Worm (Caenorhabditis elegans): Measurements from ENCODE around the gene tdc-1.
A peak's percentile ranks its signal among the peaks of the same experiment; 100 is the strongest.

The tdc-1 gene

ce11 chrII:8223422-8223821 lies 47.0 kb upstream of the tdc-1 start:
- no peak for TF ChIP-seq nhr-2 (tag; optimal IDR thresholded peaks at IDR 0.05)
- no peak for TF ChIP-seq nhr-12 (tag; optimal IDR thresholded peaks at IDR 0.05)
- TF ChIP-seq snpc-4 (tag; optimal IDR thresholded peaks at IDR 0.05) = no peak
- TF ChIP-seq ceh-39 (tag; optimal IDR thresholded peaks at IDR 0.05) = no peak
- TF ChIP-seq ceh-43 (GFP tag; optimal IDR thresholded peaks at IDR 0.05) = peak; percentile 60
- TF ChIP-seq ham-2 (GFP tag; optimal IDR thresholded peaks at IDR 0.05) = peak; percentile 28
- TF ChIP-seq nhr-237 (tag; optimal IDR thresholded peaks at IDR 0.05) = no peak
- peak; percentile 19 for TF ChIP-seq mls-2 (tag; optimal IDR thresholded peaks at IDR 0.05)
- no peak for TF ChIP-seq hlh-1 (tag; optimal IDR thresholded peaks at IDR 0.05)

ce11 chrII:8223945-8224344 lies 46.5 kb upstream of the tdc-1 start:
- TF ChIP-seq sem-2 (GFP tag; optimal IDR thresholded peaks at IDR 0.05) = no peak
- no peak for TF ChIP-seq nhr-12 (tag; optimal IDR thresholded peaks at IDR 0.05)
- TF ChIP-seq unc-120 (tag; optimal IDR thresholded peaks at IDR 0.05; ENCODE audit: poor library complexity, severe bottlenecking) = no peak
- TF ChIP-seq ces-1 (GFP tag; optimal IDR thresholded peaks at IDR 0.05) = no peak
- no peak for TF ChIP-seq mls-2 (tag; optimal IDR thresholded peaks at IDR 0.05)

- TF ChIP-seq zip-8 (tag; optimal IDR thresholded peaks at IDR 0.05) (peak; percentile 60), M03D4.4 (tag; optimal IDR thresholded peaks at IDR 0.05) (no peak), lsy-2 (tag; optimal IDR thresholded peaks at IDR 0.05) (no peak), elt-1 (tag; optimal IDR thresholded peaks at IDR 0.05; ENCODE audit: borderline replicate concordance, insufficient read depth) (peak; percentile 36), mep-1 (tag; optimal IDR thresholded peaks at IDR 0.05) (no peak), tbx-8 (GFP tag; optimal IDR thresholded peaks at IDR 0.05) (no peak), ceh-83 (GFP tag; optimal IDR thresholded peaks at IDR 0.05) (no peak), lin-13 (tag; optimal IDR thresholded peaks at IDR 0.05) (no peak)
These were observed 45.8 kb upstream of the tdc-1 start for ce11 chrII:8224623-8225022.

ce11 chrII:8225347-8225746 lies 45.0 kb upstream of the tdc-1 start:
- TF ChIP-seq snpc-4 (tag; optimal IDR thresholded peaks at IDR 0.05) (no peak), ceh-39 (tag; optimal IDR thresholded peaks at IDR 0.05) (no peak), lin-13 (tag; optimal IDR thresholded peaks at IDR 0.05) (no peak), nhr-237 (tag; optimal IDR thresholded peaks at IDR 0.05) (no peak)

ce11 chrII:8225914-8226313 lies 44.5 kb upstream of the tdc-1 start:
- TF ChIP-seq mab-5 (tag; optimal IDR thresholded peaks at IDR 0.05) (no peak), blmp-1 (tag; optimal IDR thresholded peaks at IDR 0.05) (no peak), ceh-43 (GFP tag; optimal IDR thresholded peaks at IDR 0.05) (no peak), M03D4.4 (tag; optimal IDR thresholded peaks at IDR 0.05) (no peak), drap-1 (GFP tag; optimal IDR thresholded peaks at IDR 0.05) (no peak), ham-2 (GFP tag; optimal IDR thresholded peaks at IDR 0.05) (no peak), cnd-1 (tag; optimal IDR thresholded peaks at IDR 0.05) (no peak), unc-39 (tag; optimal IDR thresholded peaks at IDR 0.05) (no peak), ceh-83 (GFP tag; optimal IDR thresholded peaks at IDR 0.05) (no peak)

- TF ChIP-seq nhr-28 (tag; optimal IDR thresholded peaks at IDR 0.05) (no peak), sptf-1 (tag; optimal IDR thresholded peaks at IDR 0.05) (no peak), nhr-76 (tag; optimal IDR thresholded peaks at IDR 0.05) (no peak), nhr-2 (tag; optimal IDR thresholded peaks at IDR 0.05) (no peak), cnd-1 (tag; optimal IDR thresholded peaks at IDR 0.05) (no peak), ztf-11 (tag; optimal IDR thresholded peaks at IDR 0.05) (no peak), mab-5 (tag; optimal IDR thresholded peaks at IDR 0.05) (no peak), drap-1 (GFP tag; optimal IDR thresholded peaks at IDR 0.05) (no peak), lin-32 (GFP tag; optimal IDR thresholded peaks at IDR 0.05) (no peak), ces-1 (GFP tag; optimal IDR thresholded peaks at IDR 0.05) (no peak), blmp-1 (tag; optimal IDR thresholded peaks at IDR 0.05) (no peak), unc-62 (GFP tag; optimal IDR thresholded peaks at IDR 0.05) (no peak), hlh-1 (tag; optimal IDR thresholded peaks at IDR 0.05) (no peak), elt-3 (tag; optimal IDR thresholded peaks at IDR 0.05) (no peak), ceh-39 (tag; optimal IDR thresholded peaks at IDR 0.05) (no peak), tbx-8 (GFP tag; optimal IDR thresholded peaks at IDR 0.05) (no peak), lsy-2 (tag; optimal IDR thresholded peaks at IDR 0.05) (no peak), pha-4 (tag; optimal IDR thresholded peaks at IDR 0.05) (no peak), snpc-4 (tag; optimal IDR thresholded peaks at IDR 0.05) (no peak)
These were observed 43.9 kb upstream of the tdc-1 start for ce11 chrII:8226475-8226874.

Data from whole organism, mixed stage, embryonic.